Worm (Caenorhabditis elegans): ENCODE results near the gene lbp-2.

DNA sequence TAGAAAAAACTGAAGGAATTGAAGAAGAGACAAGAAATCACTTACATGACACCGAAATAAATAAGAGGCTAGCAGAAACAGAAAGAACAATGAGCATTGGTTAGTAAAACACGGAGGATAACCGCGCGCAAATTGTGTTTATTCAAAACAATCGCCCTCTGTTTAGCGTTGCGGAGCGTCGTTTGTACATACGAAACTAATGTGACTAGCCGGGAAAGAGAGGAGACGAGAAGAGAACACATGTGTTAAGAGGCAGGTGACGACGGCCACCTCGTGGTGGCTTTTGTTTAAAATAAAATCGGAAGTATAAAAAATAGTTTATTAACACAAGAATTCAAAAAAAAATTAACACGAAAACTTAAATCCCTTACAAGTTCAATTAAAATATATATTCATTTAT, 14.6 kb upstream of the lbp-2 start, which contains the start of gene F40F4.7:
- TF ChIP-seq ztf-11 (tag; optimal IDR thresholded peaks at IDR 0.05) (no peak), alr-1 (tag; optimal IDR thresholded peaks at IDR 0.05) (no peak)

Measured in whole organism, L2 larva.